Worm (Caenorhabditis elegans): ENCODE results near the gene gpa-1.
A peak's percentile ranks its signal among the peaks of the same experiment; 100 is the strongest.

Gene gpa-1

DNA sequence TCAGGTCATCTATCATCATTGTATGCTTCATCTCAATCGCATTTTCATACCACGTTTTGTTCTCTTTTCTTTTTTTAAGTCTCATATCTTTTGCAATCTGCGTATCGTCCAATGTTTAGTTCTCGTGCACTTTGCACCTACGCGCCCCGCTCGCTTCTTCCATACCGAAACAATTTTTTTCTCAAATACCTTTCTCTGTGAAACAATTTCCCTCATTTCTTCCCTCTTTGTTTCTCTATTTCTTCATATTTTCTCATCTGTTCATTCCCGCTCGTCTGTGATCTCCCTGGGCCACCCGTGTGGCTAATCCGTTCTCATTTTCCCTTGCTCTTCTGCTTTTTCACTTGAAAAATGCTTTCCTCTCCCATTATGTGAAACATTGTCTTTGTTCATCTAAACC lies 37.2 kb downstream of the gpa-1 start:
- TF ChIP-seq snu-23 (GFP tag; optimal IDR thresholded peaks at IDR 0.05) (peak; percentile 13), lin-39 (tag; optimal IDR thresholded peaks at IDR 0.05) (no peak), tbx-2 (tag; optimal IDR thresholded peaks at IDR 0.05) (peak; percentile 32), efl-1 (optimal IDR thresholded peaks at IDR 0.05) (peak in 1 of 2 experiments; percentile 25), efl-1 (GFP tag; optimal IDR thresholded peaks at IDR 0.05 in 1 of 2) (no peak), fkh-8 (tag; optimal IDR thresholded peaks at IDR 0.05) (peak; percentile 6), lin-14 (GFP tag; optimal IDR thresholded peaks at IDR 0.05) (peak; percentile 84), lsy-2 (tag; optimal IDR thresholded peaks at IDR 0.05) (peak in 1 of 2 experiments; percentile 47), swsn-7 (tag; optimal IDR thresholded peaks at IDR 0.05) (peak; percentile 16), dsc-1 (tag; optimal IDR thresholded peaks at IDR 0.05) (peak; percentile 50), efl-3 (GFP tag; optimal IDR thresholded peaks at IDR 0.05) (no peak), blmp-1 (tag; optimal IDR thresholded peaks at IDR 0.05) (peak; percentile 22), nhr-71 (tag; optimal IDR thresholded peaks at IDR 0.05) (peak; percentile 48), nhr-20 (tag; optimal IDR thresholded peaks at IDR 0.05) (peak; percentile 44), lin-35 (GFP tag; optimal IDR thresholded peaks at IDR 0.05) (peak in 1 of 2 experiments; percentile 6), lin-13 (GFP tag; optimal IDR thresholded peaks at IDR 0.05) (no peak), F16B12.6 (tag; optimal IDR thresholded peaks at IDR 0.05) (no peak), nhr-85 (tag) (peak; percentile 3), mdl-1 (tag; optimal IDR thresholded peaks at IDR 0.05) (peak in 1 of 2 experiments; percentile 15), fkh-10 (GFP tag; optimal IDR thresholded peaks at IDR 0.05) (no peak), jun-1 (tag; optimal IDR thresholded peaks at IDR 0.05) (no peak), rnt-1 (tag; optimal IDR thresholded peaks at IDR 0.05) (peak; percentile 41), mep-1 (tag; optimal IDR thresholded peaks at IDR 0.05) (peak; percentile 25)

DNA sequence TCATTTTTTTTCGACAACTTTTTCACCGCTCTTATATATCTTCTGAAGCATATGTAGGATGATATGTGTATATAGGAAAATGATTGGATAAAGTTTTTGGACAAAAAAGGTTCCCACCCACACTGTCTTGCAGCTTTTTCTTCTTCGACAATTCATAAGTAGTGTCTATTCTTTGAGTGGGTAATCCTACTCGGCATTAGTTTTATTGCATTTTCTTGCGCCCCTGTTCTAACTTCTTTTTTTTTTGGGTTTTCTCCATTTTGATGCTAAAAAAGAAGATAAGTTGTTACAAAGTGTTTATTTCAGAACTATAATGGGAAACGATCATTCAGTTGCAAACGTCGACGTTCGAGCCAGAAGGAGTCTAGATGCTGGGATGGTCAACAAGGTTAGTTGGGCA lies 43.2 kb downstream of the gpa-1 start, which contains the start of gene glb-3:
TSS of gene glb-3 (plus strand) at position 301 of the 400 bp plus-strand sequence.
- TF ChIP-seq efl-1 (optimal IDR thresholded peaks at IDR 0.05) (no peak), efl-1 (GFP tag; optimal IDR thresholded peaks at IDR 0.05 in 1 of 2) (no peak), mep-1 (tag; optimal IDR thresholded peaks at IDR 0.05) (no peak), ets-5 (GFP tag; IDR thresholded peaks at IDR 0.05) (no peak), ztf-11 (tag; optimal IDR thresholded peaks at IDR 0.05) (no peak), sox-4 (tag; optimal IDR thresholded peaks at IDR 0.05) (no peak), alr-1 (tag; optimal IDR thresholded peaks at IDR 0.05; ENCODE audit: borderline replicate concordance) (no peak), lir-3 (tag; optimal IDR thresholded peaks at IDR 0.05; ENCODE audit: poor library complexity) (no peak), jun-1 (tag; optimal IDR thresholded peaks at IDR 0.05) (no peak), sptf-1 (tag; optimal IDR thresholded peaks at IDR 0.05) (no peak), xbp-1 (tag; optimal IDR thresholded peaks at IDR 0.05) (no peak), unc-130 (tag; optimal IDR thresholded peaks at IDR 0.05) (no peak)

DNA sequence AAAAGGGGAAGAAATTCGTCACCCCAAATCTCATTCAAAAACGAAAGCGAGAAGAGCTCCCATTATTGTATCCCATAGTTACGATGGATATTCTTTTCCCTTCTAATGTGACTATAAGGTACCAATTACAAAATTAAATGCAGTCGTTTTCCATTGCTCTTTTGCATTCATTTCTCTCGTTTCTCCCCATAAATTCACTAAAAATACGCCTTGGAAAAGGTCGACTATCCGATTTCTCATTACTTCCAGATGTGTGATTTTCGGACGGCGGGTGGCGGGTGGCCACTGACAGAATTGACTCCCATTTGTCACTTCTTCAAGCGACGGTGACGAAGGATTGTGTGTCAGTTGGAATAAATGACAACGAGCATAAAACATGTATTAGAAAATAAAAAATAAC lies 44.0 kb downstream of the gpa-1 start:
- TF ChIP-seq fkh-4 (tag; optimal IDR thresholded peaks at IDR 0.05; ENCODE audit: borderline replicate concordance) (peak; percentile 78), dsc-1 (tag; optimal IDR thresholded peaks at IDR 0.05) (peak; percentile 96), zip-4 (GFP tag; optimal IDR thresholded peaks at IDR 0.05) (no peak)

DNA sequence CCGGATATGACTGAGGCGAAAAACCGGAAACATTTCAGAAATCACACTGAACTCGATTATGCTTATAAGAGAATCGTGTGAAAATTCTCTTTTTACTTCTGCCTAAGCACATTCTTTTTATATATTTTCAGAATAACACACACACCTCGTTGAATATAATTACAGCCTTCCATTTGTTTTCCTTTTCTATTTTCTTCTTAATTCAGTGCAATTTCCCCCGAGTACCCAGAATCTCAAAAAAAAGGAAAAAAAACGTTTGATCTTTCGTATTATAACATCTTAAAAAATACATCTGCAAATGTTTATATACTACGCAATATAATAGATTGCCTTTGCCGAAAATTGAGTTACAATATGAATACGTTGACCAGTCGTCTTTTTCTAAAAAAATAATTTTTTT lies 45.7 kb downstream of the gpa-1 start:
- TF ChIP-seq nhr-71 (tag; optimal IDR thresholded peaks at IDR 0.05) (peak; percentile 21), fkh-8 (tag; optimal IDR thresholded peaks at IDR 0.05) (peak; percentile 54), ets-5 (GFP tag; IDR thresholded peaks at IDR 0.05) (no peak), mab-9 (GFP tag; IDR thresholded peaks at IDR 0.05) (no peak), nhr-11 (tag; optimal IDR thresholded peaks at IDR 0.05) (peak; percentile 0), C04F5.9 (tag; optimal IDR thresholded peaks at IDR 0.05) (no peak), lin-14 (GFP tag; optimal IDR thresholded peaks at IDR 0.05) (peak; percentile 6), lin-39 (tag; optimal IDR thresholded peaks at IDR 0.05) (no peak), sup-37 (GFP tag; optimal IDR thresholded peaks at IDR 0.05) (no peak)

All from whole organism, L1 larva.